Worm (Caenorhabditis elegans) whole organism, late embryonic: Measurements from ENCODE around the gene Y51H4A.25.

Experiments
- ama-1 ChIP-seq: fragments of 150-350 bp; optimal IDR thresholded peaks from 2 replicates; lab custom pipeline; 2014
- ceh-19 ChIP-seq: fragments of 200-800 bp; sonication (Bioruptor generic); optimal IDR thresholded peaks from 2 replicates; lab custom pipeline; 2018; ENCODE audit warnings: mild to moderate bottlenecking, missing genetic modification characterization, missing compliant biosample characterization
- ceh-24 ChIP-seq: sonication (generic microtip); optimal IDR thresholded peaks from 2 replicates; lab custom pipeline; 2016; ENCODE audit warnings: mild to moderate bottlenecking, missing genetic modification characterization, missing compliant biosample characterization
- gmeb-2 ChIP-seq: sonication (generic microtip); optimal IDR thresholded peaks from 2 replicates; lab custom pipeline; 2016; ENCODE audit warnings: missing genetic modification characterization, inconsistent platforms, missing compliant biosample characterization
- pqm-1 ChIP-seq: sonication (generic microtip); optimal IDR thresholded peaks from 2 replicates; lab custom pipeline; 2016; ENCODE audit warnings: missing genetic modification characterization, missing compliant biosample characterization
- unc-55 ChIP-seq: sonication (generic microtip); optimal IDR thresholded peaks from 2 replicates; lab custom pipeline; 2017; ENCODE audit warnings: missing biosample characterization, missing genetic modification reagents, missing genetic modification characterization
- ztf-16 ChIP-seq: sonication (generic microtip); optimal IDR thresholded peaks from 2 replicates; lab custom pipeline; 2017; ENCODE audit warnings: missing genetic modification characterization, missing compliant biosample characterization

ce11 chrIV:16718651-16719050, 17.5 kb upstream of the Y51H4A.25 start:
- TF ChIP-seq unc-55 (GFP tag; lab: Kevin White, UChicago) = no peak
- no peak for TF ChIP-seq pqm-1 (tag; lab: Kevin White, UChicago)
- no peak for TF ChIP-seq ama-1 (lab: Kevin White, UChicago)
- no peak for TF ChIP-seq ceh-24 (tag; lab: Kevin White, UChicago)
- no peak for TF ChIP-seq ztf-16 (tag; lab: Kevin White, UChicago)
- TF ChIP-seq ceh-19 (GFP tag; lab: Kevin White, UChicago) = no peak
- TF ChIP-seq gmeb-2 (tag; lab: Kevin White, UChicago) = no peak
